Fruit fly (Drosophila melanogaster) whole organism, embryonic: ENCODE results near the gene CG42445.

Experiments
- B-H1 ChIP-seq: fragments of 200-800 bp; sonication (Bioruptor generic); IDR thresholded peaks from 3 replicates; pipeline ENCODE4 v1.3.6; 2022; ENCODE audit warnings: missing biosample characterization, missing genetic modification characterization
- CG10654 ChIP-seq: fragments of 200-800 bp; sonication (Bioruptor generic); optimal IDR thresholded peaks from 2 replicates; lab custom pipeline; 2016; ENCODE audit warnings: missing biosample characterization, missing genetic modification characterization
- CG12071 ChIP-seq: fragments of 200-800 bp; sonication (Bioruptor generic); optimal IDR thresholded peaks from 3 replicates; lab custom pipeline; 2018; ENCODE audit warnings: missing biosample characterization, mild to moderate bottlenecking, missing genetic modification characterization
- CG12104 ChIP-seq: fragments of 200-800 bp; sonication (Bioruptor generic); optimal IDR thresholded peaks from 3 replicates; lab custom pipeline; 2016; ENCODE audit warnings: missing biosample characterization, missing genetic modification characterization
- CG12219 ChIP-seq: fragments of 200-800 bp; sonication (Bioruptor generic); optimal IDR thresholded peaks from 3 replicates; lab custom pipeline; 2018; ENCODE audit warnings: missing biosample characterization, mild to moderate bottlenecking, missing genetic modification characterization
- CG12299 ChIP-seq: fragments of 200-800 bp; sonication (Bioruptor generic); optimal IDR thresholded peaks from 2 replicates; lab custom pipeline; 2018; ENCODE audit warnings: missing biosample characterization, mild to moderate bottlenecking, missing genetic modification characterization
- CG15011 ChIP-seq: fragments of 200-800 bp; sonication (Bioruptor generic); optimal IDR thresholded peaks from 3 replicates; lab custom pipeline; 2018; ENCODE audit warnings: missing biosample characterization, mild to moderate bottlenecking, missing genetic modification characterization
- CG15073 ChIP-seq: fragments of 200-800 bp; sonication (Bioruptor generic); optimal IDR thresholded peaks from 2 replicates; lab custom pipeline; 2016; ENCODE audit warnings: missing biosample characterization, missing genetic modification characterization
- CG4854 ChIP-seq: fragments of 200-800 bp; sonication (Bioruptor generic); optimal IDR thresholded peaks from 2 replicates; lab custom pipeline; 2016; ENCODE audit warnings: missing biosample characterization, missing genetic modification characterization, inconsistent platforms
- CG6689 ChIP-seq: fragments of 200-800 bp; sonication (Bioruptor generic); IDR thresholded peaks from 2 replicates; pipeline ENCODE4 v1.3.6; 2022; ENCODE audit warnings: missing biosample characterization, missing genetic modification characterization
- CG7963 ChIP-seq: fragments of 200-800 bp; sonication (Bioruptor generic); IDR thresholded peaks from 3 replicates; pipeline ENCODE4 v1.3.6; 2022; ENCODE audit warnings: missing biosample characterization, missing genetic modification characterization; ENCODE audit not compliant: partially characterized antibody
- CG8281 ChIP-seq: fragments of 200-800 bp; sonication (Bioruptor generic); optimal IDR thresholded peaks from 2 replicates; lab custom pipeline; 2018; ENCODE audit warnings: missing biosample characterization, mild to moderate bottlenecking, missing genetic modification characterization, moderate library complexity
- CG8290 ChIP-seq, 3 experiments: fragments of 200-800 bp; sonication (Bioruptor generic); optimal IDR thresholded peaks; 2 replicates each; lab custom pipeline; 2016 to 2019; ENCODE audit warnings: missing biosample characterization in 3 of 3, missing genetic modification characterization in 3 of 3, mild to moderate bottlenecking in 2 of 3, moderate library complexity in 1 of 3
- CG8359 ChIP-seq: fragments of 200-800 bp; sonication (Bioruptor generic); optimal IDR thresholded peaks from 2 replicates; lab custom pipeline; 2017; ENCODE audit warnings: missing biosample characterization, mild to moderate bottlenecking, missing genetic modification characterization, borderline replicate concordance
- CG8388 ChIP-seq: fragments of 200-800 bp; sonication (Bioruptor generic); optimal IDR thresholded peaks from 2 replicates; lab custom pipeline; 2019; ENCODE audit warnings: missing biosample characterization, mild to moderate bottlenecking, missing genetic modification characterization, moderate library complexity
- CG9609 ChIP-seq: fragments of 200-800 bp; sonication (Bioruptor generic); optimal IDR thresholded peaks from 3 replicates; lab custom pipeline; 2016; ENCODE audit warnings: missing biosample characterization, missing genetic modification characterization
- Dad ChIP-seq: fragments of 200-800 bp; sonication (Bioruptor generic); optimal IDR thresholded peaks from 3 replicates; lab custom pipeline; 2016; ENCODE audit warnings: missing biosample characterization, missing genetic modification characterization
- ERR ChIP-seq: fragments of 200-800 bp; sonication (Bioruptor generic); optimal IDR thresholded peaks from 2 replicates; lab custom pipeline; 2016; ENCODE audit warnings: missing biosample characterization, missing genetic modification characterization
- Fer1 ChIP-seq: fragments of 200-800 bp; sonication (Bioruptor generic); optimal IDR thresholded peaks from 2 replicates; lab custom pipeline; 2017; ENCODE audit warnings: missing biosample characterization, mild to moderate bottlenecking, missing genetic modification characterization
- HLH54F ChIP-seq: fragments of 200-800 bp; sonication (Bioruptor generic); optimal IDR thresholded peaks from 3 replicates; lab custom pipeline; 2016; ENCODE audit warnings: missing biosample characterization, missing genetic modification characterization
- Hr39 ChIP-seq: fragments of >200 bp; optimal IDR thresholded peaks from 2 replicates; lab custom pipeline; 2017
- Hr51 ChIP-seq, 2 experiments: fragments of 200-800 bp; sonication (Bioruptor generic); optimal IDR thresholded peaks; 2 replicates in 1 of 2; 3 replicates in 1 of 2; lab custom pipeline; 2016 to 2018; ENCODE audit warnings: missing biosample characterization in 2 of 2, missing genetic modification characterization in 2 of 2, mild to moderate bottlenecking in 1 of 2, moderate library complexity in 1 of 2
- Kr ChIP-seq: fragments of 200-800 bp; sonication (Bioruptor generic); optimal IDR thresholded peaks from 2 replicates; lab custom pipeline; 2017; ENCODE audit warnings: missing biosample characterization, mild to moderate bottlenecking, missing genetic modification characterization
- Lim3 ChIP-seq: fragments of 200-800 bp; sonication (Bioruptor generic); IDR thresholded peaks from 2 replicates; pipeline ENCODE4 v1.3.6; 2022; ENCODE audit warnings: missing biosample characterization, missing genetic modification characterization
- Max ChIP-seq: fragments of 200-800 bp; sonication (Bioruptor generic); optimal IDR thresholded peaks from 2 replicates; lab custom pipeline; 2016; ENCODE audit warnings: missing biosample characterization, mild to moderate bottlenecking, missing genetic modification characterization
- NC2β ChIP-seq: fragments of 200-800 bp; sonication (Bioruptor generic); optimal IDR thresholded peaks from 2 replicates; lab custom pipeline; 2016; ENCODE audit warnings: missing biosample characterization, missing genetic modification characterization
- NFAT ChIP-seq: fragments of 200-800 bp; sonication (Bioruptor generic); IDR thresholded peaks from 2 replicates; pipeline ENCODE4 v1.3.6; 2022; ENCODE audit warnings: missing biosample characterization, missing genetic modification characterization
- Neu2 ChIP-seq: fragments of 200-800 bp; sonication (Bioruptor generic); optimal IDR thresholded peaks from 3 replicates; lab custom pipeline; 2016; ENCODE audit warnings: missing biosample characterization, missing genetic modification characterization, borderline replicate concordance
- Pdp1 ChIP-seq, 2 experiments: fragments of 200-800 bp; sonication (Bioruptor generic); optimal IDR thresholded peaks; 3 replicates each; lab custom pipeline; 2016; ENCODE audit warnings: missing biosample characterization in 2 of 2, missing genetic modification characterization in 2 of 2, mild to moderate bottlenecking in 1 of 2, moderate library complexity in 1 of 2
- Rx ChIP-seq: fragments of 200-800 bp; sonication (Bioruptor generic); IDR thresholded peaks from 2 replicates; pipeline ENCODE4 v1.3.6; 2022; ENCODE audit warnings: missing biosample characterization, missing genetic modification characterization
- TFAM ChIP-seq: fragments of 200-800 bp; sonication (Bioruptor generic); optimal IDR thresholded peaks from 2 replicates; lab custom pipeline; 2017; ENCODE audit warnings: missing biosample characterization, missing genetic modification characterization, inconsistent platforms
- Xbp1 ChIP-seq: fragments of 200-800 bp; sonication (Bioruptor generic); optimal IDR thresholded peaks from 3 replicates; lab custom pipeline; 2016; ENCODE audit warnings: missing biosample characterization, mild to moderate bottlenecking, missing genetic modification characterization
- ash1 ChIP-seq: fragments of 200-800 bp; sonication (Bioruptor generic); optimal IDR thresholded peaks from 2 replicates; lab custom pipeline; 2018; ENCODE audit warnings: missing biosample characterization, mild to moderate bottlenecking, missing genetic modification characterization
- bsh ChIP-seq, 2 experiments: fragments of 200-800 bp; sonication (Bioruptor generic); optimal IDR thresholded peaks; 2 replicates each; lab custom pipeline; 2017 to 2018; ENCODE audit warnings: mild to moderate bottlenecking in 2 of 2, missing biosample characterization in 2 of 2, missing genetic modification characterization in 2 of 2, moderate library complexity in 1 of 2
- dati ChIP-seq: fragments of 200-800 bp; sonication (Bioruptor generic); IDR thresholded peaks from 2 replicates; pipeline ENCODE4 v1.3.6; 2022; ENCODE audit warnings: missing biosample characterization, missing genetic modification characterization
- ewg ChIP-seq: fragments of 200-800 bp; sonication (Bioruptor generic); optimal IDR thresholded peaks from 3 replicates; lab custom pipeline; 2017; ENCODE audit warnings: mild to moderate bottlenecking, missing biosample characterization, missing genetic modification reagents, missing genetic modification characterization
- eyg ChIP-seq: fragments of 200-800 bp; sonication (Bioruptor generic); optimal IDR thresholded peaks from 3 replicates; lab custom pipeline; 2016; ENCODE audit warnings: missing biosample characterization, missing genetic modification characterization
- jing ChIP-seq: fragments of 200-800 bp; sonication (Bioruptor generic); optimal IDR thresholded peaks from 2 replicates; lab custom pipeline; 2018; ENCODE audit warnings: missing biosample characterization, mild to moderate bottlenecking, missing genetic modification characterization
- kni ChIP-seq: fragments of 200-800 bp; sonication (Bioruptor generic); optimal IDR thresholded peaks from 3 replicates; lab custom pipeline; 2017; ENCODE audit warnings: mild to moderate bottlenecking, missing biosample characterization, missing genetic modification reagents, missing genetic modification characterization
- nau ChIP-seq: fragments of 200-800 bp; sonication (Bioruptor generic); optimal IDR thresholded peaks from 3 replicates; lab custom pipeline; 2017; ENCODE audit warnings: missing biosample characterization, mild to moderate bottlenecking, missing genetic modification characterization, missing genetic modification reagents
- odd ChIP-seq: fragments of 200-800 bp; sonication (Bioruptor generic); optimal IDR thresholded peaks from 2 replicates; lab custom pipeline; 2017; ENCODE audit warnings: missing biosample characterization, mild to moderate bottlenecking, missing genetic modification characterization
- row ChIP-seq: fragments of 200-800 bp; sonication (Bioruptor generic); IDR thresholded peaks from 3 replicates; pipeline ENCODE4 v1.3.6; 2022; ENCODE audit warnings: missing biosample characterization, missing genetic modification characterization
- sd ChIP-seq: fragments of 200-800 bp; sonication (Bioruptor generic); optimal IDR thresholded peaks from 3 replicates; lab custom pipeline; 2018; ENCODE audit warnings: missing biosample characterization, mild to moderate bottlenecking, missing genetic modification characterization, moderate library complexity
- sim ChIP-seq: fragments of 200-800 bp; sonication (Bioruptor generic); IDR thresholded peaks from 2 replicates; pipeline ENCODE4 v1.3.6; 2022; ENCODE audit warnings: missing biosample characterization, missing genetic modification characterization
- sob ChIP-seq: fragments of 200-800 bp; sonication (Bioruptor generic); IDR thresholded peaks from 2 replicates; pipeline ENCODE4 v1.3.6; 2022; ENCODE audit warnings: missing biosample characterization, missing genetic modification characterization
- tap ChIP-seq: fragments of 200-800 bp; optimal IDR thresholded peaks from 3 replicates; lab custom pipeline; 2019; ENCODE audit warnings: missing biosample characterization, mild to moderate bottlenecking, missing genetic modification characterization, moderate library complexity
- ttk ChIP-seq: fragments of 200-800 bp; sonication (Bioruptor generic); IDR thresholded peaks from 2 replicates; pipeline ENCODE4 v2.1.2; 2022; ENCODE audit warnings: missing biosample characterization, missing genetic modification characterization
- vnd ChIP-seq: fragments of 200-800 bp; sonication (Bioruptor generic); IDR thresholded peaks from 3 replicates; pipeline ENCODE4 v1.3.6; 2022; ENCODE audit warnings: missing biosample characterization, missing genetic modification characterization; ENCODE audit not compliant: partially characterized antibody
- wek ChIP-seq: fragments of 200-800 bp; sonication (Bioruptor generic); optimal IDR thresholded peaks from 3 replicates; lab custom pipeline; 2018; ENCODE audit warnings: missing biosample characterization, mild to moderate bottlenecking, missing genetic modification characterization, moderate library complexity

Gene CG42445

dm6 chr3L:8127712-8128210 lies 30.9 kb downstream of the CG42445 start, which contains the start of the genes Cds and Uba2 (continued):
- TF ChIP-seq CG7963 (GFP tag; lab: Robert Waterston, UW), result no peak
- peak; percentile 86 for TF ChIP-seq odd (GFP tag; lab: Kevin White, UChicago)
- TF ChIP-seq CG12071 (GFP tag; lab: Kevin White, UChicago), result no peak
- TF ChIP-seq CG8290 (GFP tag; optimal IDR thresholded peaks at IDR 0.05; lab: Kevin White, UChicago), result peak; percentile 82
- TF ChIP-seq CG8290 (tag; optimal IDR thresholded peaks at IDR 0.05; lab: Kevin White, UChicago), result peak; percentile 61 to 83
- TF ChIP-seq Hr51 (GFP tag; optimal IDR thresholded peaks at IDR 0.05; lab: Kevin White, UChicago), result peak; percentile 87 to 93
- peak; percentile 81 for TF ChIP-seq CG9609 (GFP tag; lab: Kevin White, UChicago)
- no peak for TF ChIP-seq sd
- TF ChIP-seq tap (tag; lab: Kevin White, UChicago), result peak; percentile 89
- TF ChIP-seq Rx (GFP tag; lab: Robert Waterston, UW), result peak; percentile 87
- peak; percentile 63 for TF ChIP-seq CG4854
- peak; percentile 95 for TF ChIP-seq Xbp1 (GFP tag; lab: Kevin White, UChicago)
- peak; percentile 87 for TF ChIP-seq ttk
- peak; percentile 88 for TF ChIP-seq NFAT
- TF ChIP-seq ERR, result no peak
- peak; percentile 57 for TF ChIP-seq Dad (GFP tag; lab: Kevin White, UChicago)
- peak; percentile 45 for TF ChIP-seq CG15073 (GFP tag; lab: Kevin White, UChicago)
- no peak for TF ChIP-seq Hr39 (lab: Kevin White, UChicago)
- peak; percentile 88 for TF ChIP-seq HLH54F (GFP tag; lab: Kevin White, UChicago)
- TF ChIP-seq dati (GFP tag; lab: Robert Waterston, UW), result peak; percentile 59
- TF ChIP-seq sob (GFP tag; lab: Robert Waterston, UW), result peak; percentile 96
- peak; percentile 69 to 80 for TF ChIP-seq Pdp1 (GFP tag; optimal IDR thresholded peaks at IDR 0.05; lab: Kevin White, UChicago)
- TF ChIP-seq jing (GFP tag; lab: Kevin White, UChicago), result no peak
- TF ChIP-seq Max (GFP tag; lab: Kevin White, UChicago), result peak; percentile 83
- TF ChIP-seq row, result peak; percentile 97
- no peak for TF ChIP-seq CG15011 (GFP tag; lab: Kevin White, UChicago)
- TF ChIP-seq CG6689 (GFP tag; lab: Robert Waterston, UW), result peak; percentile 90
- TF ChIP-seq eyg (GFP tag; lab: Kevin White, UChicago), result peak; percentile 59
- TF ChIP-seq CG8359, result peak; percentile 61
- TF ChIP-seq B-H1 (GFP tag; lab: Robert Waterston, UW), result peak; percentile 76
- peak in 1 of 2 experiments; percentile 91 for TF ChIP-seq bsh (GFP tag; optimal IDR thresholded peaks at IDR 0.05; lab: Kevin White, UChicago)
- TF ChIP-seq vnd (GFP tag; lab: Robert Waterston, UW), result no peak
- no peak for TF ChIP-seq nau (GFP tag; lab: Kevin White, UChicago)
- TF ChIP-seq CG8281 (tag; lab: Kevin White, UChicago), result peak; percentile 75
- TF ChIP-seq Neu2, result no peak
- peak; percentile 93 for TF ChIP-seq CG10654 (GFP tag; lab: Kevin White, UChicago)
- TF ChIP-seq wek (GFP tag; lab: Kevin White, UChicago), result peak; percentile 82
- TF ChIP-seq Lim3 (GFP tag; lab: Robert Waterston, UW), result no peak
- peak; percentile 40 for TF ChIP-seq TFAM (GFP tag; lab: Kevin White, UChicago)
- peak; percentile 91 for TF ChIP-seq CG12104 (GFP tag; lab: Kevin White, UChicago)
- TF ChIP-seq CG12219 (GFP tag; lab: Kevin White, UChicago), result peak; percentile 71
- TF ChIP-seq CG12299 (tag; lab: Kevin White, UChicago), result peak; percentile 87
- TF ChIP-seq sim (GFP tag; lab: Robert Waterston, UW), result 0 out of 2 replicates have a peak, but pooled peaks have one; percentile 28
- peak; percentile 76 for TF ChIP-seq kni (GFP tag; lab: Kevin White, UChicago)
- peak; percentile 95 for TF ChIP-seq Fer1 (GFP tag; lab: Kevin White, UChicago)
- peak; percentile 90 for TF ChIP-seq CG8388 (GFP tag; lab: Kevin White, UChicago)
- TF ChIP-seq NC2β (GFP tag; lab: Kevin White, UChicago), result peak; percentile 53
- no peak for TF ChIP-seq Kr (GFP tag; lab: Kevin White, UChicago)
- TF ChIP-seq ewg (GFP tag; lab: Kevin White, UChicago), result peak; percentile 82
- TF ChIP-seq ash1, result peak; percentile 68
